Worm (Caenorhabditis elegans) whole organism, L4 larva: ENCODE results near the gene Y39A1A.3.

Source experiments
- F10B5.3 ChIP-seq: sonication (generic microtip); optimal IDR thresholded peaks from 2 replicates; lab custom pipeline; 2016; ENCODE audit warnings: mild to moderate bottlenecking, missing genetic modification characterization, missing compliant biosample characterization
- aha-1 ChIP-seq: fragments of 150-350 bp; peaks from one replicate; lab custom pipeline; 2014; ENCODE audit warnings: missing biosample characterization, missing genetic modification characterization
- ama-1 ChIP-seq: fragments of 150-350 bp; optimal IDR thresholded peaks from 2 replicates; lab custom pipeline; 2014; ENCODE audit warnings: inconsistent platforms, mixed read lengths
- attf-4 ChIP-seq: sonication (generic microtip); optimal IDR thresholded peaks from 3 replicates; lab custom pipeline; 2017; ENCODE audit warnings: missing biosample characterization, missing genetic modification characterization
- ceh-20 ChIP-seq: fragments of 200-800 bp; sonication (Bioruptor generic); IDR thresholded peaks from 2 replicates; pipeline ENCODE4 v1.3.6; 2022; ENCODE audit warnings: missing genetic modification reagents, missing genetic modification characterization, missing compliant biosample characterization
- ceh-44 ChIP-seq: fragments of 200-800 bp; sonication (Bioruptor generic); IDR thresholded peaks from 2 replicates; pipeline ENCODE4 v1.3.6; 2022; ENCODE audit warnings: missing genetic modification reagents, missing genetic modification characterization, missing compliant biosample characterization
- ceh-62 ChIP-seq: sonication (generic microtip); optimal IDR thresholded peaks from 2 replicates; lab custom pipeline; 2017; ENCODE audit warnings: missing biosample characterization, missing genetic modification characterization
- ceh-82 ChIP-seq: sonication (generic microtip); optimal IDR thresholded peaks from 2 replicates; lab custom pipeline; 2017; ENCODE audit warnings: missing biosample characterization, missing genetic modification characterization
- cey-2 ChIP-seq: sonication (generic microtip); optimal IDR thresholded peaks from 3 replicates; lab custom pipeline; 2017; ENCODE audit warnings: missing genetic modification characterization, mild to moderate bottlenecking, missing compliant biosample characterization, antibody characterized with exemption, borderline replicate concordance; ENCODE audit not compliant: insufficient read depth
- daf-12 ChIP-seq: fragments of 150-350 bp; optimal IDR thresholded peaks from 2 replicates; lab custom pipeline; 2014; ENCODE audit warnings: missing biosample characterization, missing genetic modification reagents, missing genetic modification characterization
- daf-16 ChIP-seq, 3 experiments: sonication (generic microtip); optimal IDR thresholded peaks; 2 replicates each; lab custom pipeline; 2016 to 2017; ENCODE audit warnings: missing genetic modification characterization in 3 of 3, missing genetic modification reagents in 3 of 3, mild to moderate bottlenecking in 2 of 3, missing compliant biosample characterization in 2 of 3, missing biosample characterization in 1 of 3, moderate library complexity in 1 of 3
- dmd-6 ChIP-seq: fragments of 200-800 bp; sonication (Bioruptor generic); IDR thresholded peaks from 2 replicates; pipeline ENCODE4 v1.3.6; 2022; ENCODE audit warnings: missing genetic modification reagents, missing genetic modification characterization, missing compliant biosample characterization
- dmd-9 ChIP-seq: fragments of 200-800 bp; sonication (Bioruptor generic); IDR thresholded peaks from 2 replicates; pipeline ENCODE4 v1.3.6; 2022; ENCODE audit warnings: missing genetic modification reagents, missing genetic modification characterization, missing compliant biosample characterization
- dpl-1 ChIP-seq: fragments of 150-350 bp; optimal IDR thresholded peaks from 2 replicates; lab custom pipeline; 2014; ENCODE audit warnings: missing biosample characterization, missing genetic modification reagents, missing genetic modification characterization
- duxl-1 ChIP-seq: sonication (generic microtip); optimal IDR thresholded peaks from 2 replicates; lab custom pipeline; 2016; ENCODE audit warnings: mild to moderate bottlenecking, missing genetic modification characterization, moderate library complexity, missing compliant biosample characterization; ENCODE audit not compliant: poor library complexity
- dve-1 ChIP-seq: sonication (generic microtip); optimal IDR thresholded peaks from 2 replicates; lab custom pipeline; 2017; ENCODE audit warnings: antibody characterized with exemption, mild to moderate bottlenecking, missing genetic modification characterization, missing compliant biosample characterization; ENCODE audit not compliant: insufficient read depth
- fos-1 ChIP-seq: fragments of 150-350 bp; optimal IDR thresholded peaks from 2 replicates; lab custom pipeline; 2014; ENCODE audit warnings: missing biosample characterization, missing genetic modification characterization
- gei-8 ChIP-seq: fragments of 200-800 bp; sonication (Bioruptor generic); optimal IDR thresholded peaks from 2 replicates; lab custom pipeline; 2018; ENCODE audit warnings: mild to moderate bottlenecking, missing genetic modification characterization, missing compliant biosample characterization
- hlh-11 ChIP-seq: fragments of 200-800 bp; sonication (Bioruptor generic); optimal IDR thresholded peaks from 2 replicates; lab custom pipeline; 2018; ENCODE audit warnings: mild to moderate bottlenecking, missing genetic modification characterization, missing compliant biosample characterization
- lin-38 ChIP-seq: fragments of 200-800 bp; sonication (Bioruptor generic); IDR thresholded peaks from 2 replicates; pipeline ENCODE4 v1.3.6; 2022; ENCODE audit warnings: missing genetic modification reagents, missing genetic modification characterization, missing compliant biosample characterization
- lsy-2 ChIP-seq, 2 experiments: fragments of 150-350 bp in 1 of 2; sonication (generic microtip) in 1 of 2; optimal IDR thresholded peaks; 2 replicates each; lab custom pipeline; 2014 to 2017; ENCODE audit warnings: missing biosample characterization in 2 of 2, missing genetic modification characterization in 2 of 2
- madf-5 ChIP-seq, 2 experiments: fragments of 200-800 bp; sonication (Bioruptor generic); IDR thresholded peaks; 2 replicates each; pipeline ENCODE4 v1.3.6; 2022; ENCODE audit warnings: missing compliant biosample characterization in 2 of 2, missing genetic modification characterization in 2 of 2
- mdt-29 ChIP-seq: fragments of 200-800 bp; sonication (Bioruptor generic); IDR thresholded peaks from 2 replicates; pipeline ENCODE4 v1.3.6; 2022; ENCODE audit warnings: missing genetic modification reagents, missing genetic modification characterization, missing compliant biosample characterization
- nhr-237 ChIP-seq: sonication (generic microtip); optimal IDR thresholded peaks from 2 replicates; lab custom pipeline; 2017; ENCODE audit warnings: missing biosample characterization, missing genetic modification characterization
- nhr-25 ChIP-seq: sonication (generic microtip); optimal IDR thresholded peaks from 2 replicates; lab custom pipeline; 2017; ENCODE audit warnings: missing genetic modification characterization, mild to moderate bottlenecking, missing compliant biosample characterization, antibody characterized with exemption, moderate library complexity, borderline replicate concordance; ENCODE audit not compliant: insufficient read depth
- nhr-41 ChIP-seq: fragments of 200-800 bp; sonication (Bioruptor generic); IDR thresholded peaks from 2 replicates; pipeline ENCODE4 v1.3.6; 2022; ENCODE audit warnings: missing genetic modification reagents, missing genetic modification characterization, missing compliant biosample characterization
- nhr-48 ChIP-seq: sonication (generic microtip); optimal IDR thresholded peaks from 2 replicates; lab custom pipeline; 2016; ENCODE audit warnings: mild to moderate bottlenecking, missing genetic modification characterization, missing compliant biosample characterization
- nhr-6 ChIP-seq: fragments of 150-350 bp; optimal IDR thresholded peaks from 2 replicates; lab custom pipeline; 2014; ENCODE audit warnings: missing biosample characterization, missing genetic modification characterization
- nhr-77 ChIP-seq: fragments of 150-350 bp; optimal IDR thresholded peaks from 2 replicates; lab custom pipeline; 2014; ENCODE audit warnings: missing biosample characterization, missing genetic modification characterization
- saeg-2 ChIP-seq: fragments of 200-800 bp; sonication (Bioruptor generic); IDR thresholded peaks from 2 replicates; pipeline ENCODE4 v1.3.6; 2022; ENCODE audit warnings: missing genetic modification reagents, missing genetic modification characterization, missing compliant biosample characterization
- skn-1 ChIP-seq: fragments of 150-350 bp; optimal IDR thresholded peaks from 2 replicates; lab custom pipeline; 2014; ENCODE audit warnings: missing biosample characterization, missing genetic modification characterization
- snpc-1.2 ChIP-seq: fragments of 200-800 bp; sonication (Bioruptor generic); IDR thresholded peaks from 2 replicates; pipeline ENCODE4 v1.3.6; 2022; ENCODE audit warnings: missing genetic modification reagents, missing genetic modification characterization, missing compliant biosample characterization
- spr-3 ChIP-seq: fragments of 200-800 bp; sonication (Bioruptor generic); optimal IDR thresholded peaks from 2 replicates; lab custom pipeline; 2018; ENCODE audit warnings: mild to moderate bottlenecking, missing genetic modification characterization, missing compliant biosample characterization
- unc-130 ChIP-seq: sonication (generic microtip); optimal IDR thresholded peaks from 2 replicates; lab custom pipeline; 2016; ENCODE audit warnings: missing genetic modification reagents, missing genetic modification characterization, missing compliant biosample characterization
- unc-62 ChIP-seq, 3 experiments: fragments of 150-350 bp in 1 of 3; sonication (generic microtip); optimal IDR thresholded peaks in 2 of 3; peaks in 1 of 3; 1 replicate in 1 of 3; 2 replicates in 2 of 3; lab custom pipeline; 2014 to 2017; ENCODE audit warnings: missing biosample characterization in 3 of 3, missing genetic modification characterization in 3 of 3, missing genetic modification reagents in 3 of 3, missing genotype in 1 of 3
- zag-1 ChIP-seq: fragments of 150-350 bp; optimal IDR thresholded peaks from 2 replicates; lab custom pipeline; 2014; ENCODE audit warnings: missing biosample characterization, missing genetic modification characterization
- zfp-2 ChIP-seq: sonication (generic microtip); optimal IDR thresholded peaks from 2 replicates; lab custom pipeline; 2016; ENCODE audit warnings: mild to moderate bottlenecking, missing genetic modification characterization, missing compliant biosample characterization
- zip-2 ChIP-seq: fragments of 150-350 bp; optimal IDR thresholded peaks from 2 replicates; lab custom pipeline; 2014; ENCODE audit warnings: missing biosample characterization, missing genetic modification characterization

Gene Y39A1A.3

DNA sequence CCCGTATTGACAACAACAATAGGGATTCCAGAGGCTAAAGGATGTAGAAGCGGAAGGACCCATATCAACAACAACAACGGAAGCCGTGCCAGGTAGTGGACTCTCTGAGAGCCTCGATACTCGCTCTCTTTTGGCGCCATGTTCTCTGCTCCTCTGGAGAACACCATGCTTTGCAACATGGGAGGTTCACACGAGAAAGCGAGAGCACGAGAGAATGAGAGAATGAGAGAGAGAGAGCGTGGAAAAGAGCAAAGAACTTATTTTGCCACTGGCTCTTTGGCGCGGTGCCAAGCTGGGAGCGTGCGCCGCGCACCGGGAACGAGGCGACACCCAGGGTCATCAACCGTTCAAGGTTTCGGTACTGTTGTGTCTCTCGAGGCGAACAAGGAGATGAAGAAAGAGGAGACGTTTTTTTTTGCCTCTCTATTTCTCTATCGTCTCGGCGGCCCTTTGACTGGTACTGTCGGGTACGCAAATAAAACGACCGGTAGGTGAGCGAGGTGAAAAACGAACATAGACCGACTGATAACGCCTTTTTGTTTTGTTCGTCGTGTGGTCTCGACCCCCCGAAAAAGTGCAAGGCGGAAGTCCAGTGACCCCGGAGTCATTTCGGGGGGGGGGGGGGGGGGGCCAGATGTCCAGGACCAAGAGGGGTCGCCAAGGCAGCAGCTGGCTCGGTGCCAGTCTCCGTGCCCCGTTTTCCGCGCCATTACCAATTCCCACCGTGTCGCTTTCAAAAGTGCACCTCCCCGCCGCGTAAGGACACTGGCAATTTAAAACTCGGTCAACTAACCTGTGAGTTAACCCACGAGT, 36.5 kb upstream of the Y39A1A.3 start, which contains the start of gene Y39A1A.10 (continued):
- TF ChIP-seq dmd-6 (GFP tag; lab: Robert Waterston, UW) (no peak), nhr-41 (GFP tag; lab: Robert Waterston, UW) (no peak), dpl-1 (GFP tag; lab: Kevin White, UChicago) (no peak), aha-1 (tag; lab: Kevin White, UChicago) (peak; percentile 96), nhr-6 (tag; lab: Kevin White, UChicago) (peak; percentile 1), mdt-29 (GFP tag; lab: Robert Waterston, UW) (no peak), F10B5.3 (tag; lab: Kevin White, UChicago) (no peak), zip-2 (tag; lab: Kevin White, UChicago) (no peak), ceh-44 (GFP tag; lab: Robert Waterston, UW) (no peak), duxl-1 (tag; lab: Kevin White, UChicago) (no peak), lin-38 (no peak), spr-3 (GFP tag; lab: Kevin White, UChicago) (no peak), unc-62 (GFP tag; optimal IDR thresholded peaks at IDR 0.05 in 1 of 2; lab: Kevin White, UChicago) (no peak), unc-62 (tag; optimal IDR thresholded peaks at IDR 0.05; lab: Kevin White, UChicago) (no peak), dve-1 (peak; percentile 24), unc-130 (GFP tag; lab: Kevin White, UChicago) (no peak), cey-2 (tag; lab: Kevin White, UChicago) (no peak), nhr-48 (tag; lab: Kevin White, UChicago) (peak; percentile 3), zfp-2 (tag; lab: Kevin White, UChicago) (no peak), ceh-20 (no peak), attf-4 (tag; lab: Kevin White, UChicago) (no peak), nhr-237 (tag; lab: Kevin White, UChicago) (no peak), ceh-82 (tag; lab: Kevin White, UChicago) (no peak), daf-12 (no peak)

ce11 chrIII:10631870-10632509, 35.7 kb upstream of the Y39A1A.3 start:
- TF ChIP-seq fos-1 (tag; lab: Kevin White, UChicago), result no peak
- no peak for TF ChIP-seq saeg-2
- TF ChIP-seq unc-62 (GFP tag; optimal IDR thresholded peaks at IDR 0.05 in 1 of 2; lab: Kevin White, UChicago), result peak in 1 of 2 experiments; percentile 72
- TF ChIP-seq unc-62 (tag; optimal IDR thresholded peaks at IDR 0.05; lab: Kevin White, UChicago), result no peak
- no peak for TF ChIP-seq lsy-2 (tag; optimal IDR thresholded peaks at IDR 0.05; lab: Kevin White, UChicago)
- no peak for TF ChIP-seq skn-1
- no peak for TF ChIP-seq spr-3 (GFP tag; lab: Kevin White, UChicago)
- no peak for TF ChIP-seq ceh-62
- TF ChIP-seq dve-1, result no peak
- TF ChIP-seq snpc-1.2 (GFP tag; lab: Robert Waterston, UW), result no peak
- no peak for TF ChIP-seq ama-1 (lab: Kevin White, UChicago)
- no peak for TF ChIP-seq madf-5 (GFP tag; IDR thresholded peaks at IDR 0.05; lab: Robert Waterston, UW)
- peak; percentile 53 for TF ChIP-seq aha-1 (tag; lab: Kevin White, UChicago)
- TF ChIP-seq dmd-9 (GFP tag; lab: Robert Waterston, UW), result no peak
- TF ChIP-seq, all 104 proteins: peak for 2

- TF ChIP-seq dve-1 (peak; percentile 19), hlh-11 (tag; lab: Kevin White, UChicago) (peak; percentile 12), lsy-2 (tag; optimal IDR thresholded peaks at IDR 0.05; lab: Kevin White, UChicago) (peak in 1 of 2 experiments; percentile 35), nhr-77 (tag; lab: Kevin White, UChicago) (peak; percentile 4), gei-8 (GFP tag; lab: Kevin White, UChicago) (no peak), daf-16 (GFP tag; optimal IDR thresholded peaks at IDR 0.05; lab: Kevin White, UChicago) (no peak), daf-16 (tag; optimal IDR thresholded peaks at IDR 0.05; lab: Kevin White, UChicago) (peak; percentile 92), nhr-25 (tag; lab: Kevin White, UChicago) (peak; percentile 22), zag-1 (tag; lab: Kevin White, UChicago) (no peak), aha-1 (tag; lab: Kevin White, UChicago) (peak; percentile 68)
- TF ChIP-seq, all 104 proteins: peak for 7
These were observed 33.5 kb upstream of the Y39A1A.3 start for ce11 chrIII:10629795-10630194.
